Worm (Caenorhabditis elegans) whole organism, late embryonic: ENCODE measurements around the gene prp-40.

Experiments
- ahr-1 ChIP-seq: sonication (generic microtip); optimal IDR thresholded peaks from 2 replicates; lab custom pipeline; 2016; ENCODE audit warnings: missing genetic modification characterization, missing compliant biosample characterization
- ama-1 ChIP-seq: fragments of 150-350 bp; optimal IDR thresholded peaks from 2 replicates; lab custom pipeline; 2014
- ceh-19 ChIP-seq: fragments of 200-800 bp; sonication (Bioruptor generic); optimal IDR thresholded peaks from 2 replicates; lab custom pipeline; 2018; ENCODE audit warnings: mild to moderate bottlenecking, missing genetic modification characterization, missing compliant biosample characterization
- elt-2 ChIP-seq: sonication (generic microtip); optimal IDR thresholded peaks from 2 replicates; lab custom pipeline; 2016; ENCODE audit warnings: missing genetic modification reagents, missing genetic modification characterization, missing compliant biosample characterization
- elt-4 ChIP-seq: sonication (generic microtip); optimal IDR thresholded peaks from 2 replicates; lab custom pipeline; 2016; ENCODE audit warnings: missing genetic modification characterization, missing compliant biosample characterization
- ets-4 ChIP-seq: sonication (generic microtip); optimal IDR thresholded peaks from 2 replicates; lab custom pipeline; 2016; ENCODE audit warnings: missing genetic modification characterization, missing compliant biosample characterization
- fkh-10 ChIP-seq: fragments of 150-350 bp; optimal IDR thresholded peaks from 2 replicates; lab custom pipeline; 2014; ENCODE audit warnings: missing biosample characterization, missing genetic modification reagents, missing genetic modification characterization
- ref-2 ChIP-seq: sonication (generic microtip); optimal IDR thresholded peaks from 2 replicates; lab custom pipeline; 2016; ENCODE audit warnings: missing genetic modification characterization, missing compliant biosample characterization
- tbx-2 ChIP-seq: sonication (generic microtip); optimal IDR thresholded peaks from 2 replicates; lab custom pipeline; 2016; ENCODE audit warnings: missing genetic modification characterization, missing compliant biosample characterization
- unc-42 ChIP-seq: sonication (generic microtip); optimal IDR thresholded peaks from 2 replicates; lab custom pipeline; 2016; ENCODE audit warnings: missing genotype, missing genetic modification characterization, missing compliant biosample characterization

DNA sequence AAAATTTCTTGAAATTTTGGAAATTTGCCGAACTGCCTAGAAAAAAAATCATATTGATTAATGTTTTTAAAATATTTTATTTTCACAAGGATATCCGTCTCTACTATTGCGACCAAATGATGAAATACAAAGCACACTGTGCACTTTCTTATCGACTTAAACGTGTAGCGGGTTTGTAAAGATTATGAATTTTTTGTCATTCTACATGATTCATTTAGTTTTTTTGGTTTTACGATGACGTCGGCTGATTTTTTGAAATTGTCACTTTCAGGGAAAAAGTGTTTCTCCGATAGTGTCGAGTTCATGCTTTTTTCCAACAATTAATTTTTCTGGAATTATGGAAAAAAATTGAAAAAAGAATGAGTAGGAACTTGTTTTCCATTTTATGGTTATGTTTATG, 45.3 kb upstream of the prp-40 start:
- TF ChIP-seq tbx-2 (tag; lab: Kevin White, UChicago) (no peak), ahr-1 (tag; lab: Kevin White, UChicago) (no peak), elt-2 (tag; lab: Kevin White, UChicago) (no peak), unc-42 (tag; lab: Kevin White, UChicago) (no peak), ref-2 (no peak), ama-1 (lab: Kevin White, UChicago) (no peak), ets-4 (tag; lab: Kevin White, UChicago) (no peak), ceh-19 (GFP tag; lab: Kevin White, UChicago) (no peak), fkh-10 (GFP tag; lab: Kevin White, UChicago) (no peak), elt-4 (tag; lab: Kevin White, UChicago) (no peak)
